Fruit fly (Drosophila melanogaster) whole organism, embryonic: ENCODE data around the gene CG15728.

Source experiments
- Adf1 ChIP-seq: fragments of 200-800 bp; sonication (Bioruptor generic); IDR thresholded peaks from 2 replicates; pipeline ENCODE4 v1.3.6; 2022; ENCODE audit warnings: missing biosample characterization, missing genetic modification characterization
- BtbVII ChIP-seq: fragments of 200-800 bp; sonication (Bioruptor generic); optimal IDR thresholded peaks from 3 replicates; lab custom pipeline; 2017; ENCODE audit warnings: missing biosample characterization, mild to moderate bottlenecking, missing genetic modification characterization
- CG1024 ChIP-seq: fragments of 200-800 bp; sonication (Bioruptor generic); IDR thresholded peaks from 2 replicates; pipeline ENCODE4 v1.3.6; 2022; ENCODE audit warnings: missing biosample characterization, missing genetic modification characterization
- CG12219 ChIP-seq: fragments of 200-800 bp; sonication (Bioruptor generic); optimal IDR thresholded peaks from 3 replicates; lab custom pipeline; 2018; ENCODE audit warnings: missing biosample characterization, mild to moderate bottlenecking, missing genetic modification characterization
- CG13287 ChIP-seq: fragments of 200-800 bp; sonication (Bioruptor generic); IDR thresholded peaks from 2 replicates; pipeline ENCODE4 v1.3.6; 2022; ENCODE audit warnings: missing biosample characterization, missing genetic modification characterization; ENCODE audit not compliant: partially characterized antibody
- CG13775 ChIP-seq: fragments of 200-800 bp; sonication (Bioruptor generic); optimal IDR thresholded peaks from 3 replicates; lab custom pipeline; 2017; ENCODE audit warnings: missing biosample characterization, mild to moderate bottlenecking, missing genetic modification characterization
- CG15269 ChIP-seq: fragments of 200-800 bp; sonication (Bioruptor generic); optimal IDR thresholded peaks from 2 replicates; lab custom pipeline; 2018; ENCODE audit warnings: missing biosample characterization, mild to moderate bottlenecking, missing genetic modification characterization, moderate library complexity
- CG15601 ChIP-seq: fragments of 200-800 bp; sonication (Bioruptor generic); optimal IDR thresholded peaks from 3 replicates; lab custom pipeline; 2019; ENCODE audit warnings: missing biosample characterization, mild to moderate bottlenecking, missing genetic modification characterization, moderate library complexity
- CG17612 ChIP-seq: fragments of 200-800 bp; sonication (Bioruptor generic); IDR thresholded peaks from 2 replicates; pipeline ENCODE4 v1.3.6; 2022; ENCODE audit warnings: missing biosample characterization, missing genetic modification characterization
- CG18262 ChIP-seq: fragments of 200-800 bp; optimal IDR thresholded peaks from 3 replicates; lab custom pipeline; 2019; ENCODE audit warnings: missing biosample characterization, mild to moderate bottlenecking, missing genetic modification characterization, moderate library complexity
- CG18476 ChIP-seq: fragments of 200-800 bp; sonication (Bioruptor generic); optimal IDR thresholded peaks from 2 replicates; lab custom pipeline; 2016; ENCODE audit warnings: missing biosample characterization, mild to moderate bottlenecking, missing genetic modification characterization
- CG18764 ChIP-seq: fragments of 200-800 bp; sonication (Bioruptor generic); optimal IDR thresholded peaks from 3 replicates; lab custom pipeline; 2016; ENCODE audit warnings: missing biosample characterization, missing genetic modification characterization
- CG2712 ChIP-seq: fragments of 200-800 bp; optimal IDR thresholded peaks from 3 replicates; lab custom pipeline; 2019; ENCODE audit warnings: missing biosample characterization, mild to moderate bottlenecking, missing genetic modification characterization, moderate library complexity
- CG30431 ChIP-seq: fragments of 200-800 bp; sonication (Bioruptor generic); optimal IDR thresholded peaks from 2 replicates; lab custom pipeline; 2017; ENCODE audit warnings: missing biosample characterization, missing genetic modification characterization
- CG31365 ChIP-seq: fragments of 200-800 bp; sonication (Bioruptor generic); optimal IDR thresholded peaks from 2 replicates; lab custom pipeline; 2018; ENCODE audit warnings: missing biosample characterization, mild to moderate bottlenecking, missing genetic modification characterization
- CG31388 ChIP-seq: fragments of 200-800 bp; sonication (Bioruptor generic); optimal IDR thresholded peaks from 2 replicates; lab custom pipeline; 2016; ENCODE audit warnings: missing biosample characterization, missing genetic modification characterization
- CG3163 ChIP-seq: fragments of 200-800 bp; sonication (Bioruptor generic); optimal IDR thresholded peaks from 3 replicates; lab custom pipeline; 2016; ENCODE audit warnings: missing biosample characterization, missing genetic modification characterization
- CG32532 ChIP-seq: fragments of 200-800 bp; sonication (Bioruptor generic); IDR thresholded peaks from 2 replicates; pipeline ENCODE4 v1.3.6; 2022; ENCODE audit warnings: missing biosample characterization, missing genetic modification characterization
- CG42726 ChIP-seq: fragments of 200-800 bp; sonication (Bioruptor generic); IDR thresholded peaks from 2 replicates; pipeline ENCODE4 v1.3.6; 2022; ENCODE audit warnings: missing biosample characterization, missing genetic modification characterization; ENCODE audit not compliant: partially characterized antibody
- CG5953 ChIP-seq: fragments of 200-800 bp; sonication (Bioruptor generic); IDR thresholded peaks from 2 replicates; pipeline ENCODE4 v1.3.6; 2022; ENCODE audit warnings: missing biosample characterization, missing genetic modification characterization
- CG6175 ChIP-seq: fragments of 200-800 bp; sonication (Bioruptor generic); IDR thresholded peaks from 3 replicates; pipeline ENCODE4 v1.3.6; 2022; ENCODE audit warnings: missing biosample characterization, missing genetic modification characterization
- CG6765 ChIP-seq: fragments of 200-800 bp; sonication (Bioruptor generic); optimal IDR thresholded peaks from 3 replicates; lab custom pipeline; 2017; ENCODE audit warnings: missing biosample characterization, mild to moderate bottlenecking, missing genetic modification characterization
- CG6854 ChIP-seq: fragments of 200-800 bp; sonication (Bioruptor generic); optimal IDR thresholded peaks from 3 replicates; lab custom pipeline; 2017; ENCODE audit warnings: missing biosample characterization, mild to moderate bottlenecking, missing genetic modification characterization
- CG8089 ChIP-seq: fragments of 200-800 bp; sonication (Bioruptor generic); optimal IDR thresholded peaks from 3 replicates; lab custom pipeline; 2016; ENCODE audit warnings: missing biosample characterization, missing genetic modification characterization
- CG8388 ChIP-seq: fragments of 200-800 bp; sonication (Bioruptor generic); optimal IDR thresholded peaks from 2 replicates; lab custom pipeline; 2019; ENCODE audit warnings: missing biosample characterization, mild to moderate bottlenecking, missing genetic modification characterization, moderate library complexity
- CG8944 ChIP-seq: fragments of 200-800 bp; sonication (Bioruptor generic); optimal IDR thresholded peaks from 3 replicates; lab custom pipeline; 2016; ENCODE audit warnings: missing biosample characterization, missing genetic modification characterization
- CG9727 ChIP-seq: fragments of 200-800 bp; sonication (Bioruptor generic); optimal IDR thresholded peaks from 3 replicates; lab custom pipeline; 2017; ENCODE audit warnings: missing biosample characterization, mild to moderate bottlenecking, missing genetic modification characterization
- Dll ChIP-seq: fragments of 200-800 bp; sonication (Bioruptor generic); IDR thresholded peaks from 4 replicates; pipeline ENCODE4 v1.3.6; 2022; ENCODE audit warnings: missing biosample characterization, missing genetic modification characterization; ENCODE audit not compliant: partially characterized antibody
- Ets65A ChIP-seq: fragments of 200-800 bp; sonication (Bioruptor generic); peaks from one replicate; lab custom pipeline; 2016; ENCODE audit warnings: missing biosample characterization, missing genetic modification characterization
- Hr78 ChIP-seq, 2 experiments: fragments of 200-800 bp in 1 of 2; fragments of >200 bp in 1 of 2; sonication (Bioruptor generic) in 1 of 2; optimal IDR thresholded peaks; 2 replicates each; lab custom pipeline; 2017 to 2019; ENCODE audit warnings: missing biosample characterization in 2 of 2, missing genetic modification characterization in 2 of 2, mild to moderate bottlenecking in 1 of 2, moderate library complexity in 1 of 2
- Mrtf ChIP-seq: fragments of 200-800 bp; sonication (Bioruptor generic); IDR thresholded peaks from 3 replicates; pipeline ENCODE4 v1.3.6; 2022; ENCODE audit warnings: missing biosample characterization, missing genetic modification characterization
- ase ChIP-seq: fragments of 200-800 bp; sonication (Bioruptor generic); IDR thresholded peaks from 3 replicates; pipeline ENCODE4 v1.3.6; 2022; ENCODE audit warnings: missing biosample characterization, missing genetic modification characterization
- dysf ChIP-seq: fragments of 200-800 bp; sonication (Bioruptor generic); IDR thresholded peaks from 3 replicates; pipeline ENCODE4 v1.3.6; 2022; ENCODE audit warnings: missing biosample characterization, missing genetic modification characterization
- esg ChIP-seq: fragments of 200-800 bp; sonication (Bioruptor generic); conservative IDR thresholded peaks from 2 replicates; pipeline ENCODE4 v1.3.6; 2022; ENCODE audit warnings: missing biosample characterization, missing genetic modification characterization
- fd64A ChIP-seq: fragments of 200-800 bp; sonication (Bioruptor generic); optimal IDR thresholded peaks from 3 replicates; lab custom pipeline; 2018; ENCODE audit warnings: missing biosample characterization, mild to moderate bottlenecking, missing genetic modification characterization
- ftz-f1 ChIP-seq: fragments of 200-800 bp; sonication (Bioruptor generic); optimal IDR thresholded peaks from 2 replicates; lab custom pipeline; 2016; ENCODE audit warnings: missing biosample characterization, missing genetic modification characterization
- gcm ChIP-seq: fragments of 200-800 bp; sonication (Bioruptor generic); optimal IDR thresholded peaks from 2 replicates; lab custom pipeline; 2019; ENCODE audit warnings: missing biosample characterization, mild to moderate bottlenecking, missing genetic modification characterization, moderate library complexity
- gcm2 ChIP-seq: fragments of 200-800 bp; sonication (Bioruptor generic); optimal IDR thresholded peaks from 2 replicates; lab custom pipeline; 2016; ENCODE audit warnings: missing biosample characterization, missing genetic modification characterization
- h ChIP-seq: fragments of >200 bp; optimal IDR thresholded peaks from 2 replicates; lab custom pipeline; 2017
- hth ChIP-seq: fragments of >200 bp; optimal IDR thresholded peaks from 2 replicates; lab custom pipeline; 2017; ENCODE audit warnings: inconsistent platforms
- lola ChIP-seq, 3 experiments: fragments of >200 bp in 2 of 3; fragments of 200-800 bp in 1 of 3; sonication (Bioruptor generic) in 1 of 3; optimal IDR thresholded peaks; 2 replicates each; lab custom pipeline; 2017 to 2019; ENCODE audit warnings: missing biosample characterization in 3 of 3, missing genetic modification characterization in 3 of 3, mild to moderate bottlenecking in 1 of 3, moderate library complexity in 1 of 3
- mld ChIP-seq: fragments of 200-800 bp; sonication (Bioruptor generic); IDR thresholded peaks from 3 replicates; pipeline ENCODE4 v1.3.6; 2022; ENCODE audit warnings: missing biosample characterization, missing genetic modification characterization; ENCODE audit not compliant: partially characterized antibody
- nom ChIP-seq: fragments of 200-800 bp; sonication (Bioruptor generic); optimal IDR thresholded peaks from 2 replicates; lab custom pipeline; 2017; ENCODE audit warnings: missing biosample characterization, missing genetic modification characterization, mild to moderate bottlenecking, moderate library complexity, missing genetic modification reagents
- pb ChIP-seq: fragments of 200-800 bp; sonication (Bioruptor generic); optimal IDR thresholded peaks from 3 replicates; lab custom pipeline; 2016; ENCODE audit warnings: missing biosample characterization, missing genetic modification characterization
- pum ChIP-seq: fragments of 200-800 bp; sonication (Bioruptor generic); optimal IDR thresholded peaks from 2 replicates; lab custom pipeline; 2016; ENCODE audit warnings: missing biosample characterization, missing genetic modification characterization
- sr ChIP-seq: fragments of 200-800 bp; sonication (Bioruptor generic); IDR thresholded peaks from 3 replicates; pipeline ENCODE4 v1.3.6; 2022; ENCODE audit warnings: missing biosample characterization, missing genetic modification characterization
- stwl ChIP-seq: fragments of 200-800 bp; sonication (Bioruptor generic); optimal IDR thresholded peaks from 3 replicates; lab custom pipeline; 2018; ENCODE audit warnings: missing biosample characterization, mild to moderate bottlenecking, missing genetic modification characterization, moderate library complexity
- sug ChIP-seq: fragments of 200-800 bp; optimal IDR thresholded peaks from 2 replicates; lab custom pipeline; 2019; ENCODE audit warnings: missing biosample characterization, mild to moderate bottlenecking, missing genetic modification characterization, moderate library complexity
- tna ChIP-seq: fragments of 200-800 bp; sonication (Bioruptor generic); IDR thresholded peaks from 2 replicates; pipeline ENCODE4 v1.3.6; 2022; ENCODE audit warnings: missing biosample characterization, missing genetic modification characterization; ENCODE audit not compliant: partially characterized antibody
- zen2 ChIP-seq: fragments of 200-800 bp; sonication (Bioruptor generic); IDR thresholded peaks from 3 replicates; pipeline ENCODE4 v1.3.6; 2022; ENCODE audit warnings: missing biosample characterization, missing genetic modification characterization; ENCODE audit not compliant: partially characterized antibody

The CG15728 gene

dm6 chrX:12578701-12579372 is 45.3 kb upstream of the CG15728 start (continued):
- TF ChIP-seq ase (0 out of 3 replicates have a peak, but pooled peaks have one; percentile 40), hth (lab: Kevin White, UChicago) (no peak), pb (GFP tag; lab: Kevin White, UChicago) (no peak), CG8944 (GFP tag; lab: Kevin White, UChicago) (peak; percentile 4), mld (GFP tag; lab: Robert Waterston, UW) (no peak), CG9727 (GFP tag; lab: Kevin White, UChicago) (peak; percentile 47), CG12219 (GFP tag; lab: Kevin White, UChicago) (peak; percentile 33), Ets65A (GFP tag; lab: Kevin White, UChicago) (peak; percentile 18), pum (GFP tag; lab: Kevin White, UChicago) (no peak), stwl (tag; lab: Kevin White, UChicago) (no peak), nom (GFP tag; lab: Kevin White, UChicago) (no peak), Hr78 (GFP tag; optimal IDR thresholded peaks at IDR 0.05; lab: Kevin White, UChicago) (peak in 1 of 2 experiments; percentile 26), CG15601 (tag; lab: Kevin White, UChicago) (peak; percentile 65), CG2712 (tag; lab: Kevin White, UChicago) (peak; percentile 71), zen2 (no peak), CG42726 (GFP tag; lab: Robert Waterston, UW) (no peak), CG18262 (peak; percentile 74), ftz-f1 (GFP tag; lab: Kevin White, UChicago) (no peak), h (lab: Kevin White, UChicago) (no peak), CG1024 (GFP tag; lab: Robert Waterston, UW) (no peak), CG8089 (GFP tag; lab: Kevin White, UChicago) (no peak), BtbVII (GFP tag; lab: Kevin White, UChicago) (peak; percentile 30), CG6175 (GFP tag; lab: Robert Waterston, UW) (no peak), CG31388 (GFP tag; lab: Kevin White, UChicago) (no peak), CG31365 (no peak), gcm (peak; percentile 19), Dll (no peak), sr (GFP tag; lab: Robert Waterston, UW) (no peak), dysf (GFP tag; lab: Robert Waterston, UW) (peak; percentile 74; the same call in 2 of the 3 replicates), fd64A (GFP tag; lab: Kevin White, UChicago) (no peak), CG6765 (GFP tag; lab: Kevin White, UChicago) (no peak), tna (GFP tag; lab: Robert Waterston, UW) (no peak), CG17612 (no peak), Mrtf (peak; percentile 36; the same call in 1 of the 3 replicates), CG13287 (GFP tag; lab: Robert Waterston, UW) (no peak), CG30431 (GFP tag; lab: Kevin White, UChicago) (no peak), CG32532 (GFP tag; lab: Robert Waterston, UW) (peak; percentile 18; the same call in 1 of the 2 replicates), CG18764 (no peak), gcm2 (GFP tag; lab: Kevin White, UChicago) (no peak), CG6854 (no peak), sug (tag; lab: Kevin White, UChicago) (no peak), lola (GFP tag; optimal IDR thresholded peaks at IDR 0.05; lab: Kevin White, UChicago) (peak in 1 of 3 experiments; percentile 61), CG13775 (GFP tag; lab: Kevin White, UChicago) (peak; percentile 40), esg (peak; percentile 33; the same call in 1 of the 2 replicates), CG8388 (GFP tag; lab: Kevin White, UChicago) (peak; percentile 61), CG18476 (GFP tag; lab: Kevin White, UChicago) (peak; percentile 43), CG15269 (peak; percentile 77), CG3163 (GFP tag; lab: Kevin White, UChicago) (no peak), Adf1 (GFP tag; lab: Robert Waterston, UW) (no peak), CG5953 (GFP tag; lab: Robert Waterston, UW) (no peak)
